Fruit fly (Drosophila melanogaster): Measurements from ENCODE around the gene spn-A.

Gene spn-A

DNA sequence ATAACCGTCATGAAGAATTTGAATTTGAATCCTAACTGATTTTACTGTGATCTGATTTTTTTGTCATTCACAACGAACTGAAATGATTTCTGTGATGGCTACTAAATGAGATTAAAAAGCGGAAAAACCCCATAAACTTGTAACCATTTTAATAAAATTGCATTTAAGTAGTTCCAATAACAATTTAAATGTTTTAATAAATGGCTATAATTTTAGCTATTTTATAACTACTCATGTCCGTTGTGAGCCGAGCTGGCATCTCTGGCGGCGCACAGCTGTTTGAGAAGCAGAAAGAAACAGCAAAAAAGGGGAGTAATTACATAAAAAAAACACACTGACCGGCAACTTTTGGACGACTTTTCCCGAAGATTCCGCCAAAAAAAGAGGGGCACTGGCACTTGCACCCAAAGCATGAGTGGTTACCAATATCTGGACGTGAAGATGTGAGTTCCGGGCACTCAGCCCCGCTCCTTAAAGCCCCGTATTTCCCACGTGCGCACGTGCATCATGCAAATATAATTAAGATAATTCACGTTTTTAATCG is 827 bp upstream of the spn-A start, which contains the start of the genes CG7950 and Rpp14a (continued):
- TF ChIP-seq CG4820 (GFP tag; optimal IDR thresholded peaks at IDR 0.05) (no peak), gsb (GFP tag; IDR thresholded peaks at IDR 0.05) (peak; percentile 59; the same call in 1 of the 2 replicates), Lhr (GFP tag; optimal IDR thresholded peaks at IDR 0.05) (peak; percentile 48), ara (GFP tag; IDR thresholded peaks at IDR 0.05) (peak; percentile 79), CG7745 (tag; optimal IDR thresholded peaks at IDR 0.05) (no peak), CG32767 (GFP tag; IDR thresholded peaks at IDR 0.05) (peak; percentile 71), CG8388 (GFP tag; optimal IDR thresholded peaks at IDR 0.05) (peak; percentile 53), sens (GFP tag) (peak; percentile 97), en (GFP tag; optimal IDR thresholded peaks at IDR 0.05) (peak; percentile 29), fd96Cb (tag; optimal IDR thresholded peaks at IDR 0.05) (peak; percentile 51), bowl (GFP tag; IDR thresholded peaks at IDR 0.05) (0 out of 2 replicates have a peak, but pooled peaks have one; percentile 37), jigr1 (GFP tag; IDR thresholded peaks at IDR 0.05) (no peak), CG31441 (GFP tag; IDR thresholded peaks at IDR 0.05) (peak; percentile 41; the same call in 1 of the 2 replicates), trem (tag; optimal IDR thresholded peaks at IDR 0.05) (peak; percentile 80), vfl (GFP tag; optimal IDR thresholded peaks at IDR 0.05) (peak; percentile 81), yki (optimal IDR thresholded peaks at IDR 0.05) (no peak), CG2678 (tag; optimal IDR thresholded peaks at IDR 0.05) (peak; percentile 75), slp2 (GFP tag; optimal IDR thresholded peaks at IDR 0.05) (peak; percentile 58), CG33557 (GFP tag; optimal IDR thresholded peaks at IDR 0.05) (peak; percentile 53), CG31388 (GFP tag; optimal IDR thresholded peaks at IDR 0.05) (peak; percentile 53), Poxn (GFP tag; IDR thresholded peaks at IDR 0.05) (peak; percentile 59; the same call in 1 of the 2 replicates), dati (GFP tag; IDR thresholded peaks at IDR 0.05) (no peak), CG13775 (GFP tag; optimal IDR thresholded peaks at IDR 0.05) (peak; percentile 75), Dfd (GFP tag; optimal IDR thresholded peaks at IDR 0.05) (no peak), caup (GFP tag; optimal IDR thresholded peaks at IDR 0.05; ENCODE audit: severe bottlenecking) (peak; percentile 69), Awh (GFP tag; IDR thresholded peaks at IDR 0.05) (peak; percentile 37; the same call in 1 of the 2 replicates), so (GFP tag; IDR thresholded peaks at IDR 0.05) (peak; percentile 77; the same call in 2 of the 3 replicates), eve (GFP tag; optimal IDR thresholded peaks at IDR 0.05) (no peak), Hr3 (GFP tag; optimal IDR thresholded peaks at IDR 0.05) (peak; percentile 84), ssp (GFP tag; IDR thresholded peaks at IDR 0.05) (peak; percentile 47), CG6683 (GFP tag; optimal IDR thresholded peaks at IDR 0.05) (no peak), CG5180 (GFP tag; optimal IDR thresholded peaks at IDR 0.05) (no peak), wor (GFP tag; IDR thresholded peaks at IDR 0.05) (peak; percentile 54; the same call in 1 of the 2 replicates), exex (tag; optimal IDR thresholded peaks at IDR 0.05) (peak; percentile 52), Hand (GFP tag; optimal IDR thresholded peaks at IDR 0.05) (no peak), CG4282 (GFP tag; optimal IDR thresholded peaks at IDR 0.05) (peak; percentile 65), Usf (GFP tag; optimal IDR thresholded peaks at IDR 0.05) (peak; percentile 27), CG30431 (GFP tag; optimal IDR thresholded peaks at IDR 0.05) (peak; percentile 21), CG10431 (GFP tag; optimal IDR thresholded peaks at IDR 0.05) (peak; percentile 22), p53 (GFP tag; optimal IDR thresholded peaks at IDR 0.05) (no peak), Sox102F (GFP tag; optimal IDR thresholded peaks at IDR 0.05) (peak; percentile 85), bab2 (GFP tag; optimal IDR thresholded peaks at IDR 0.05) (peak; percentile 82), gcm2 (GFP tag; optimal IDR thresholded peaks at IDR 0.05) (peak; percentile 19), Gug (GFP tag; IDR thresholded peaks at IDR 0.05) (peak; percentile 49; the same call in 1 of the 4 replicates), ac (GFP tag; optimal IDR thresholded peaks at IDR 0.05) (no peak), sisA (GFP tag; IDR thresholded peaks at IDR 0.05) (peak; percentile 72), CG11504 (tag; optimal IDR thresholded peaks at IDR 0.05) (peak; percentile 66), CG14014 (GFP tag; IDR thresholded peaks at IDR 0.05) (peak; percentile 80), CG5953 (GFP tag; IDR thresholded peaks at IDR 0.05) (peak; percentile 51; the same call in 1 of the 2 replicates), CG10366 (GFP tag; IDR thresholded peaks at IDR 0.05) (peak; percentile 84), gem (tag; optimal IDR thresholded peaks at IDR 0.05) (peak; percentile 88)
